Worm (Caenorhabditis elegans): Measurements from ENCODE around the gene Y43F8C.13.

DNA sequence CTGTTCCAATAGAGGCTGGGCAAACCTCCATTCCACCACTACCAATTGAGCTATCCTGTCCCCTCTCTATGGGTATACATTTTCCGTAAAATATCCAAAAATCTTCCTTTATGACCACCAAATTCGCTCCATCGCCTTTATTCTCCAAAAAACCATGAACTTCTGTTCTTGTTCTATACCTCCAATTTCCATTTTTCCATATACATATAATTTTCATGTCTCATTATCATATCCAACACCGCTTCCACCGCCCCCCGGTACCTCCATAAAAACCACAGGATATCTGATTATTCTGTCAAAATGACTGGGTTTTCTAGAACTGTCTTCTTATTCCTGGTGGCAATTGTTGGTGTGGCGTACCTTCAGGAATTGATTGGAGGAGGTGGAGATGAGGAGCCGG lies 18.6 kb upstream of the Y43F8C.13 start, which contains the start of gene Y43F8C.17:
- TF ChIP-seq snpc-4 (tag; optimal IDR thresholded peaks at IDR 0.05) (no peak), fkh-10 (GFP tag; optimal IDR thresholded peaks at IDR 0.05) (no peak), jun-1 (tag; optimal IDR thresholded peaks at IDR 0.05) (no peak), R02D3.7 (tag; optimal IDR thresholded peaks at IDR 0.05) (no peak), mml-1 (tag; optimal IDR thresholded peaks at IDR 0.05) (no peak), fos-1 (tag; optimal IDR thresholded peaks at IDR 0.05) (no peak), nhr-11 (tag; optimal IDR thresholded peaks at IDR 0.05) (no peak), ztf-11 (tag; optimal IDR thresholded peaks at IDR 0.05) (no peak), pha-4 (tag; optimal IDR thresholded peaks at IDR 0.05) (no peak), elt-1 (tag; optimal IDR thresholded peaks at IDR 0.05) (no peak), daf-12 (tag; optimal IDR thresholded peaks at IDR 0.05) (no peak), ceh-16 (tag; optimal IDR thresholded peaks at IDR 0.05) (no peak)

Measured in whole organism, L3 larva.